Worm (Caenorhabditis elegans) whole organism, L4 larva: ENCODE results near the gene H03E18.1.

Source experiments
- F10B5.3 ChIP-seq: sonication (generic microtip); optimal IDR thresholded peaks from 2 replicates; lab custom pipeline; 2016; ENCODE audit warnings: mild to moderate bottlenecking, missing genetic modification characterization, missing compliant biosample characterization
- F49E8.2 ChIP-seq: sonication (generic microtip); optimal IDR thresholded peaks from 2 replicates; lab custom pipeline; 2016; ENCODE audit warnings: missing compliant biosample characterization, mild to moderate bottlenecking, missing genetic modification characterization, borderline replicate concordance
- T26A8.4 ChIP-seq: fragments of 200-800 bp; sonication (Bioruptor generic); IDR thresholded peaks from 2 replicates; pipeline ENCODE4 v1.3.6; 2022; ENCODE audit warnings: missing genetic modification characterization, missing compliant biosample characterization
- Y5F2A.4 ChIP-seq: fragments of 200-800 bp; sonication (Bioruptor generic); optimal IDR thresholded peaks from 2 replicates; lab custom pipeline; 2018; ENCODE audit warnings: mild to moderate bottlenecking, missing genetic modification characterization, missing compliant biosample characterization
- Y75B8A.6 ChIP-seq: fragments of 200-800 bp; sonication (Bioruptor generic); IDR thresholded peaks from 2 replicates; pipeline ENCODE4 v1.3.6; 2022; ENCODE audit warnings: missing genetic modification reagents, missing genetic modification characterization, missing compliant biosample characterization
- ZK546.5 ChIP-seq, 2 experiments: sonication (generic microtip); optimal IDR thresholded peaks; 2 replicates each; lab custom pipeline; 2017; ENCODE audit warnings: missing biosample characterization in 2 of 2, missing genetic modification characterization in 2 of 2
- aha-1 ChIP-seq: fragments of 150-350 bp; peaks from one replicate; lab custom pipeline; 2014; ENCODE audit warnings: missing biosample characterization, missing genetic modification characterization
- aly-2 ChIP-seq: sonication (generic microtip); optimal IDR thresholded peaks from 2 replicates; lab custom pipeline; 2018; ENCODE audit warnings: missing biosample characterization, missing genetic modification characterization
- attf-4 ChIP-seq: sonication (generic microtip); optimal IDR thresholded peaks from 3 replicates; lab custom pipeline; 2017; ENCODE audit warnings: missing biosample characterization, missing genetic modification characterization
- ceh-28 ChIP-seq: fragments of 150-350 bp; optimal IDR thresholded peaks from 2 replicates; lab custom pipeline; 2014; ENCODE audit warnings: missing biosample characterization, missing genetic modification reagents, missing genetic modification characterization
- ceh-82 ChIP-seq: sonication (generic microtip); optimal IDR thresholded peaks from 2 replicates; lab custom pipeline; 2017; ENCODE audit warnings: missing biosample characterization, missing genetic modification characterization
- ces-1 ChIP-seq: fragments of 150-350 bp; sonication (generic microtip); optimal IDR thresholded peaks from 4 replicates; lab custom pipeline; 2014; ENCODE audit warnings: missing biosample characterization, missing genetic modification reagents, missing genetic modification characterization
- daf-8 ChIP-seq: fragments of 200-800 bp; sonication (Bioruptor generic); IDR thresholded peaks from 2 replicates; pipeline ENCODE4 v1.3.6; 2022; ENCODE audit warnings: missing genetic modification characterization, missing compliant biosample characterization
- dmd-6 ChIP-seq: fragments of 200-800 bp; sonication (Bioruptor generic); IDR thresholded peaks from 2 replicates; pipeline ENCODE4 v1.3.6; 2022; ENCODE audit warnings: missing genetic modification reagents, missing genetic modification characterization, missing compliant biosample characterization
- dpl-1 ChIP-seq: fragments of 150-350 bp; optimal IDR thresholded peaks from 2 replicates; lab custom pipeline; 2014; ENCODE audit warnings: missing biosample characterization, missing genetic modification reagents, missing genetic modification characterization
- dve-1 ChIP-seq: sonication (generic microtip); optimal IDR thresholded peaks from 2 replicates; lab custom pipeline; 2017; ENCODE audit warnings: antibody characterized with exemption, mild to moderate bottlenecking, missing genetic modification characterization, missing compliant biosample characterization; ENCODE audit not compliant: insufficient read depth
- egl-43 ChIP-seq: fragments of 200-800 bp; sonication (Bioruptor generic); IDR thresholded peaks from 2 replicates; pipeline ENCODE4 v1.3.6; 2022; ENCODE audit warnings: missing genetic modification reagents, missing genetic modification characterization, missing compliant biosample characterization
- fkh-10 ChIP-seq: fragments of 150-350 bp; optimal IDR thresholded peaks from 2 replicates; lab custom pipeline; 2014; ENCODE audit warnings: missing biosample characterization, missing genetic modification reagents, missing genetic modification characterization
- fos-1 ChIP-seq: fragments of 150-350 bp; optimal IDR thresholded peaks from 2 replicates; lab custom pipeline; 2014; ENCODE audit warnings: missing biosample characterization, missing genetic modification characterization
- hif-1 ChIP-seq, 2 experiments: sonication (generic microtip); optimal IDR thresholded peaks; 2 replicates each; lab custom pipeline; 2016 to 2017; ENCODE audit warnings: missing compliant biosample characterization in 2 of 2, missing genetic modification characterization in 2 of 2, missing genetic modification reagents in 2 of 2, missing genotype in 2 of 2, mild to moderate bottlenecking in 1 of 2
- hlh-11 ChIP-seq: fragments of 200-800 bp; sonication (Bioruptor generic); optimal IDR thresholded peaks from 2 replicates; lab custom pipeline; 2018; ENCODE audit warnings: mild to moderate bottlenecking, missing genetic modification characterization, missing compliant biosample characterization
- hmg-1.1 ChIP-seq: fragments of 200-800 bp; sonication (Bioruptor generic); IDR thresholded peaks from 2 replicates; pipeline ENCODE4 v1.3.6; 2022; ENCODE audit warnings: missing genetic modification reagents, missing genetic modification characterization, missing compliant biosample characterization
- jun-1 ChIP-seq: fragments of 150-350 bp; optimal IDR thresholded peaks from 2 replicates; lab custom pipeline; 2014; ENCODE audit warnings: missing biosample characterization, missing genetic modification reagents, missing genetic modification characterization
- lin-1 ChIP-seq: fragments of 200-800 bp; sonication (Bioruptor generic); IDR thresholded peaks from 2 replicates; pipeline ENCODE4 v1.3.6; 2022; ENCODE audit warnings: missing genetic modification reagents, missing genetic modification characterization, missing compliant biosample characterization
- lin-13 ChIP-seq: fragments of 150-350 bp; optimal IDR thresholded peaks from 2 replicates; lab custom pipeline; 2014; ENCODE audit warnings: missing biosample characterization, missing genetic modification reagents, missing genetic modification characterization
- lin-15B ChIP-seq: fragments of 150-350 bp; sonication (generic microtip); optimal IDR thresholded peaks from 3 replicates; lab custom pipeline; 2014; ENCODE audit warnings: missing biosample characterization, missing genetic modification characterization
- lin-29 ChIP-seq: fragments of 200-800 bp; sonication (Bioruptor generic); IDR thresholded peaks from 2 replicates; pipeline ENCODE4 v1.3.6; 2022; ENCODE audit warnings: missing genetic modification reagents, missing genetic modification characterization, missing compliant biosample characterization
- lin-38 ChIP-seq: fragments of 200-800 bp; sonication (Bioruptor generic); IDR thresholded peaks from 2 replicates; pipeline ENCODE4 v1.3.6; 2022; ENCODE audit warnings: missing genetic modification reagents, missing genetic modification characterization, missing compliant biosample characterization
- lsy-2 ChIP-seq, 2 experiments: fragments of 150-350 bp in 1 of 2; sonication (generic microtip) in 1 of 2; optimal IDR thresholded peaks; 2 replicates each; lab custom pipeline; 2014 to 2017; ENCODE audit warnings: missing biosample characterization in 2 of 2, missing genetic modification characterization in 2 of 2
- mdl-1 ChIP-seq, 2 experiments: fragments of 150-350 bp in 1 of 2; sonication (generic microtip) in 1 of 2; optimal IDR thresholded peaks; 2 replicates each; lab custom pipeline; 2014 to 2017; ENCODE audit warnings: missing biosample characterization in 2 of 2, missing genetic modification characterization in 2 of 2
- mes-2 ChIP-seq: sonication (generic microtip); optimal IDR thresholded peaks from 2 replicates; lab custom pipeline; 2016; ENCODE audit warnings: missing genotype, mild to moderate bottlenecking, missing genetic modification characterization, missing compliant biosample characterization; ENCODE audit not compliant: poor library complexity, severe bottlenecking
- mxl-2 ChIP-seq: fragments of 200-800 bp; sonication (Bioruptor generic); conservative IDR thresholded peaks from 2 replicates; pipeline ENCODE4 v1.3.6; 2022; ENCODE audit warnings: missing genetic modification reagents, missing genetic modification characterization, missing compliant biosample characterization
- mxl-3 ChIP-seq: fragments of 200-800 bp; sonication (Bioruptor generic); optimal IDR thresholded peaks from 2 replicates; lab custom pipeline; 2018; ENCODE audit warnings: mild to moderate bottlenecking, missing genetic modification characterization, missing compliant biosample characterization
- nhr-102 ChIP-seq: sonication (generic microtip); optimal IDR thresholded peaks from 2 replicates; lab custom pipeline; 2016; ENCODE audit warnings: mild to moderate bottlenecking, missing genetic modification characterization, moderate library complexity, missing compliant biosample characterization
- nhr-11 ChIP-seq: fragments of 150-350 bp; optimal IDR thresholded peaks from 2 replicates; lab custom pipeline; 2014; ENCODE audit warnings: missing biosample characterization, missing genetic modification characterization
- nhr-111 ChIP-seq: fragments of 200-800 bp; sonication (Bioruptor generic); optimal IDR thresholded peaks from 2 replicates; lab custom pipeline; 2018; ENCODE audit warnings: mild to moderate bottlenecking, missing genetic modification characterization, missing compliant biosample characterization
- nhr-237 ChIP-seq: sonication (generic microtip); optimal IDR thresholded peaks from 2 replicates; lab custom pipeline; 2017; ENCODE audit warnings: missing biosample characterization, missing genetic modification characterization
- nhr-28 ChIP-seq: fragments of 150-350 bp; optimal IDR thresholded peaks from 2 replicates; lab custom pipeline; 2014; ENCODE audit warnings: missing biosample characterization, missing genetic modification characterization
- nhr-6 ChIP-seq: fragments of 150-350 bp; optimal IDR thresholded peaks from 2 replicates; lab custom pipeline; 2014; ENCODE audit warnings: missing biosample characterization, missing genetic modification characterization
- nhr-77 ChIP-seq: fragments of 150-350 bp; optimal IDR thresholded peaks from 2 replicates; lab custom pipeline; 2014; ENCODE audit warnings: missing biosample characterization, missing genetic modification characterization
- pha-4 ChIP-seq, 2 experiments: fragments of 150-350 bp in 1 of 2; fragments of 200-800 bp in 1 of 2; sonication (Bioruptor generic) in 1 of 2; IDR thresholded peaks in 1 of 2; optimal IDR thresholded peaks in 1 of 2; 2 replicates each; pipeline versions ENCODE4 v1.3.6 to Lab custom; 2014 to 2022; ENCODE audit warnings: missing genetic modification characterization in 2 of 2, missing genetic modification reagents in 2 of 2, missing biosample characterization in 1 of 2, missing compliant biosample characterization in 1 of 2
- php-3 ChIP-seq: fragments of 200-800 bp; sonication (Bioruptor generic); IDR thresholded peaks from 2 replicates; pipeline ENCODE4 v1.3.6; 2022; ENCODE audit warnings: missing genetic modification reagents, missing genetic modification characterization, missing compliant biosample characterization
- pqm-1 ChIP-seq: sonication (generic microtip); optimal IDR thresholded peaks from 2 replicates; lab custom pipeline; 2017; ENCODE audit warnings: missing biosample characterization, missing genetic modification characterization
- saeg-2 ChIP-seq: fragments of 200-800 bp; sonication (Bioruptor generic); IDR thresholded peaks from 2 replicates; pipeline ENCODE4 v1.3.6; 2022; ENCODE audit warnings: missing genetic modification reagents, missing genetic modification characterization, missing compliant biosample characterization
- sdz-12 ChIP-seq: fragments of 200-800 bp; sonication (Bioruptor generic); optimal IDR thresholded peaks from 2 replicates; lab custom pipeline; 2018; ENCODE audit warnings: mild to moderate bottlenecking, missing genetic modification characterization, missing compliant biosample characterization
- snpc-1.2 ChIP-seq: fragments of 200-800 bp; sonication (Bioruptor generic); IDR thresholded peaks from 2 replicates; pipeline ENCODE4 v1.3.6; 2022; ENCODE audit warnings: missing genetic modification reagents, missing genetic modification characterization, missing compliant biosample characterization
- snpc-4 ChIP-seq: fragments of 150-350 bp; optimal IDR thresholded peaks from 2 replicates; lab custom pipeline; 2014; ENCODE audit warnings: missing biosample characterization, missing genetic modification characterization
- spr-1 ChIP-seq: sonication (generic microtip); optimal IDR thresholded peaks from 2 replicates; lab custom pipeline; 2016; ENCODE audit warnings: mild to moderate bottlenecking, missing genetic modification characterization, missing compliant biosample characterization
- unc-39 ChIP-seq: sonication (generic microtip); optimal IDR thresholded peaks from 2 replicates; lab custom pipeline; 2017; ENCODE audit warnings: missing biosample characterization, missing genetic modification characterization
- zip-2 ChIP-seq: fragments of 150-350 bp; optimal IDR thresholded peaks from 2 replicates; lab custom pipeline; 2014; ENCODE audit warnings: missing biosample characterization, missing genetic modification characterization
- ztf-7 ChIP-seq: fragments of 150-350 bp; optimal IDR thresholded peaks from 2 replicates; lab custom pipeline; 2014; ENCODE audit warnings: missing biosample characterization, missing genetic modification characterization

Gene H03E18.1

ce11 chrX:8550099-8550498 is 42.4 kb downstream of the H03E18.1 start (continued):
- TF ChIP-seq snpc-4 (tag; lab: Kevin White, UChicago) (no peak), aly-2 (no peak), pha-4 (GFP tag; IDR thresholded peaks at IDR 0.05; lab: Robert Waterston, UW) (peak; percentile 41; the same call in 1 of the 2 replicates), pha-4 (tag; optimal IDR thresholded peaks at IDR 0.05; lab: Kevin White, UChicago) (no peak), ceh-82 (tag; lab: Kevin White, UChicago) (no peak), fkh-10 (GFP tag; lab: Kevin White, UChicago) (no peak), ceh-28 (tag; lab: Kevin White, UChicago) (no peak), ZK546.5 (tag; optimal IDR thresholded peaks at IDR 0.05; lab: Kevin White, UChicago) (no peak), lin-29 (GFP tag; lab: Robert Waterston, UW) (no peak), T26A8.4 (GFP tag; lab: Robert Waterston, UW) (peak; percentile 71), mdl-1 (tag; optimal IDR thresholded peaks at IDR 0.05; lab: Kevin White, UChicago) (peak; percentile 54 to 95), lin-38 (GFP tag; lab: Robert Waterston, UW) (peak; percentile 23; the same call in 1 of the 2 replicates), fos-1 (tag; lab: Kevin White, UChicago) (no peak), nhr-77 (tag; lab: Kevin White, UChicago) (peak; percentile 81), php-3 (GFP tag; lab: Robert Waterston, UW) (no peak), dmd-6 (GFP tag; lab: Robert Waterston, UW) (peak; percentile 90), nhr-237 (no peak), lin-13 (GFP tag; lab: Kevin White, UChicago) (no peak), hlh-11 (tag; lab: Kevin White, UChicago) (peak; percentile 94), ces-1 (GFP tag; lab: Kevin White, UChicago) (no peak), unc-39 (tag; lab: Kevin White, UChicago) (no peak), attf-4 (no peak), zip-2 (tag; lab: Kevin White, UChicago) (no peak), hmg-1.1 (GFP tag; lab: Robert Waterston, UW) (peak; percentile 47; the same call in 1 of the 2 replicates), snpc-1.2 (GFP tag; lab: Robert Waterston, UW) (no peak), saeg-2 (GFP tag; lab: Robert Waterston, UW) (no peak), nhr-6 (tag; lab: Kevin White, UChicago) (peak; percentile 78), lsy-2 (tag; optimal IDR thresholded peaks at IDR 0.05; lab: Kevin White, UChicago) (peak; percentile 37 to 59), F49E8.2 (tag; lab: Kevin White, UChicago) (no peak), pqm-1 (tag; lab: Kevin White, UChicago) (peak; percentile 12), dve-1 (tag; lab: Kevin White, UChicago) (peak; percentile 87), F10B5.3 (tag; lab: Kevin White, UChicago) (no peak), sdz-12 (no peak), mxl-2 (peak; percentile 81), Y75B8A.6 (GFP tag; lab: Robert Waterston, UW) (no peak), daf-8 (no peak), mxl-3 (GFP tag; lab: Kevin White, UChicago) (peak; percentile 97), egl-43 (no peak), spr-1 (peak; percentile 21), hif-1 (tag; optimal IDR thresholded peaks at IDR 0.05; lab: Kevin White, UChicago) (peak in 1 of 2 experiments; percentile 72), nhr-111 (GFP tag; lab: Kevin White, UChicago) (no peak), aha-1 (peak; percentile 91), mes-2 (tag; lab: Kevin White, UChicago) (peak; percentile 57), lin-1 (GFP tag; lab: Robert Waterston, UW) (0 out of 2 replicates have a peak, but pooled peaks have one; percentile 18), lin-15B (no peak), jun-1 (no peak), nhr-102 (tag; lab: Kevin White, UChicago) (peak; percentile 53), dpl-1 (GFP tag; lab: Kevin White, UChicago) (peak; percentile 23), ztf-7 (tag; lab: Kevin White, UChicago) (no peak), nhr-28 (tag; lab: Kevin White, UChicago) (peak; percentile 92), nhr-11 (peak; percentile 33), Y5F2A.4 (GFP tag; lab: Kevin White, UChicago) (no peak)
